Worm (Caenorhabditis elegans): ENCODE results near the gene T24A6.17.

The T24A6.17 gene

DNA sequence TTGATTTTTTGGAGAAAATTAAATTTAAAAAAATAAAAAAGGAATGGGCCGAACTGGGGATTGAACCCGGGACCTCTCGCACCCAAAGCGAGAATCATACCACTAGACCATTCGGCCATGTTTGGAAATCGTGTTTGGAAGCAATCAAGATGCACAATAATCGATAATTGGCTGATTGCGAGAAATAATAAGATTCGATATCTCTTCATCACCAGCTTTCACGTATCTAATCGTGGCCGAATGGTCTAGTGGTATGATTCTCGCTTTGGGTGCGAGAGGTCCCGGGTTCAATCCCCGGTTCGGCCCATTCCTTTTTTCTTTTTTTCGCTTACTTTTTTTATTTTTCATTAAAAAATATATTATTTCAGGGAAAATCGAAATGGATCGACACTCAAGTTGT, 17.9 kb upstream of the T24A6.17 start (continued):
- TF ChIP-seq ama-1 (optimal IDR thresholded peaks at IDR 0.05) (no peak), ama-1 (GFP tag; optimal IDR thresholded peaks at IDR 0.05) (peak in 1 of 2 experiments; percentile 86), T07F8.4 (tag; optimal IDR thresholded peaks at IDR 0.05) (peak; percentile 25), mel-28 (tag; optimal IDR thresholded peaks at IDR 0.05; ENCODE audit: borderline replicate concordance) (no peak), dpl-1 (GFP tag; optimal IDR thresholded peaks at IDR 0.05) (no peak), nhr-120 (GFP tag; IDR thresholded peaks at IDR 0.05) (no peak), akir-1 (GFP tag; optimal IDR thresholded peaks at IDR 0.05) (no peak), F23B12.7 (tag; optimal IDR thresholded peaks at IDR 0.05; ENCODE audit: insufficient read depth) (peak; percentile 61), him-1 (tag; optimal IDR thresholded peaks at IDR 0.05) (no peak), gei-17 (GFP tag; optimal IDR thresholded peaks at IDR 0.05) (no peak), cebp-1 (GFP tag; IDR thresholded peaks at IDR 0.05) (no peak), cebp-1 (tag; optimal IDR thresholded peaks at IDR 0.05) (peak; percentile 17), ztf-25 (GFP tag; IDR thresholded peaks at IDR 0.05) (no peak), aptf-3 (GFP tag; IDR thresholded peaks at IDR 0.05) (0 out of 2 replicates have a peak, but pooled peaks have one; percentile 21), ceh-58 (GFP tag; IDR thresholded peaks at IDR 0.05) (no peak), ztf-28 (GFP tag; IDR thresholded peaks at IDR 0.05) (no peak), madf-10 (tag; optimal IDR thresholded peaks at IDR 0.05) (no peak), chd-7 (tag; optimal IDR thresholded peaks at IDR 0.05) (no peak), nfya-2 (GFP tag; IDR thresholded peaks at IDR 0.05) (0 out of 2 replicates have a peak, but pooled peaks have one; percentile 25), hmg-1.2 (GFP tag; IDR thresholded peaks at IDR 0.05) (peak; percentile 41; the same call in 1 of the 2 replicates), snpc-3.4 (tag; optimal IDR thresholded peaks at IDR 0.05) (peak; percentile 62), nhr-179 (tag; optimal IDR thresholded peaks at IDR 0.05) (no peak), attf-3 (GFP tag; conservative IDR thresholded peaks at IDR 0.05) (0 out of 2 replicates have a peak, but pooled peaks have one; percentile 13), ceh-27 (GFP tag; optimal IDR thresholded peaks at IDR 0.05) (no peak), Y53G8AR.9 (GFP tag; conservative IDR thresholded peaks at IDR 0.05) (0 out of 2 replicates have a peak, but pooled peaks have one; percentile 33), rcor-1 (GFP tag; IDR thresholded peaks at IDR 0.05) (peak; percentile 45), tlf-1 (GFP tag; optimal IDR thresholded peaks at IDR 0.05) (no peak), lin-35 (GFP tag; optimal IDR thresholded peaks at IDR 0.05) (no peak), hrde-1 (tag; optimal IDR thresholded peaks at IDR 0.05; ENCODE audit: borderline replicate concordance) (no peak), nfyb-1 (GFP tag; IDR thresholded peaks at IDR 0.05) (no peak), bed-2 (GFP tag; IDR thresholded peaks at IDR 0.05) (no peak), nhr-27 (tag; optimal IDR thresholded peaks at IDR 0.05) (no peak), ztf-22 (GFP tag; optimal IDR thresholded peaks at IDR 0.05) (no peak), F39B2.1 (GFP tag; IDR thresholded peaks at IDR 0.05) (no peak), pbrm-1 (GFP tag; IDR thresholded peaks at IDR 0.05) (peak; percentile 7; the same call in 1 of the 2 replicates), T26A5.8 (tag; optimal IDR thresholded peaks at IDR 0.05) (no peak), lag-1 (GFP tag; IDR thresholded peaks at IDR 0.05) (no peak), madf-8 (GFP tag; conservative IDR thresholded peaks at IDR 0.05) (no peak), lsl-1 (GFP tag; optimal IDR thresholded peaks at IDR 0.05) (peak; percentile 43), F33H1.4 (GFP tag; IDR thresholded peaks at IDR 0.05) (0 out of 2 replicates have a peak, but pooled peaks have one; percentile 13), sea-2 (GFP tag; IDR thresholded peaks at IDR 0.05) (no peak), lsy-27 (tag; optimal IDR thresholded peaks at IDR 0.05; ENCODE audit: borderline replicate concordance, insufficient read depth) (no peak), F10E7.11 (tag; optimal IDR thresholded peaks at IDR 0.05) (no peak), C17E4.6 (GFP tag; IDR thresholded peaks at IDR 0.05) (no peak), Y95B8A.8 (GFP tag; IDR thresholded peaks at IDR 0.05) (no peak), K11D2.4 (GFP tag; IDR thresholded peaks at IDR 0.05) (no peak), F22D6.2 (tag; optimal IDR thresholded peaks at IDR 0.05) (no peak), ZK185.1 (tag; optimal IDR thresholded peaks at IDR 0.05; ENCODE audit: poor library complexity, severe bottlenecking) (no peak)
